Worm (Caenorhabditis elegans) whole organism, young adult: Measurements from ENCODE around the gene Y39G8B.7.

ENCODE experiments used
- B0019.2 ChIP-seq: fragments of 200-800 bp; sonication (Bioruptor generic); conservative IDR thresholded peaks from 2 replicates; pipeline ENCODE4 v1.3.6; 2022; ENCODE audit warnings: missing genetic modification reagents, missing genetic modification characterization, missing compliant biosample characterization
- B0261.1 ChIP-seq: sonication (generic microtip); optimal IDR thresholded peaks from 2 replicates; lab custom pipeline; 2016; ENCODE audit warnings: mild to moderate bottlenecking, missing genetic modification characterization, moderate library complexity, missing compliant biosample characterization
- D2030.7 ChIP-seq: fragments of 200-800 bp; sonication (Bioruptor generic); IDR thresholded peaks from 2 replicates; pipeline ENCODE4 v1.3.6; 2022; ENCODE audit warnings: missing genetic modification reagents, missing genetic modification characterization, missing compliant biosample characterization
- F33H1.4 ChIP-seq: fragments of 200-800 bp; sonication (Bioruptor generic); IDR thresholded peaks from 2 replicates; pipeline ENCODE4 v1.3.6; 2022; ENCODE audit warnings: missing genetic modification reagents, missing genetic modification characterization, missing compliant biosample characterization
- F37B4.10 ChIP-seq: fragments of 200-800 bp; sonication (Bioruptor generic); IDR thresholded peaks from 2 replicates; pipeline ENCODE4 v1.3.6; 2022; ENCODE audit warnings: missing genetic modification characterization, missing compliant biosample characterization
- F39B2.1 ChIP-seq: fragments of 200-800 bp; sonication (Bioruptor generic); IDR thresholded peaks from 2 replicates; pipeline ENCODE4 v1.3.6; 2022; ENCODE audit warnings: missing genetic modification reagents, missing genetic modification characterization, missing compliant biosample characterization
- F49E8.2 ChIP-seq: sonication (generic microtip); optimal IDR thresholded peaks from 3 replicates; lab custom pipeline; 2017; ENCODE audit warnings: missing genetic modification characterization, mild to moderate bottlenecking, missing compliant biosample characterization, antibody characterized with exemption, moderate library complexity; ENCODE audit not compliant: insufficient read depth
- F52B5.7 ChIP-seq: sonication (generic microtip); optimal IDR thresholded peaks from 2 replicates; lab custom pipeline; 2016; ENCODE audit warnings: mild to moderate bottlenecking, missing genetic modification characterization, missing compliant biosample characterization
- T07F8.4 ChIP-seq: sonication (generic microtip); optimal IDR thresholded peaks from 2 replicates; lab custom pipeline; 2016; ENCODE audit warnings: mild to moderate bottlenecking, missing genetic modification characterization, moderate library complexity, missing compliant biosample characterization
- Y56A3A.18 ChIP-seq: fragments of 200-800 bp; sonication (Bioruptor generic); IDR thresholded peaks from 2 replicates; pipeline ENCODE4 v1.3.6; 2022; ENCODE audit warnings: missing genetic modification reagents, missing genetic modification characterization, missing compliant biosample characterization
- Y95B8A.8 ChIP-seq: fragments of 200-800 bp; sonication (Bioruptor generic); IDR thresholded peaks from 2 replicates; pipeline ENCODE4 v1.3.6; 2022; ENCODE audit warnings: missing genetic modification reagents, missing genetic modification characterization, missing compliant biosample characterization
- ZK185.1 ChIP-seq: sonication (generic microtip); optimal IDR thresholded peaks from 2 replicates; lab custom pipeline; 2016; ENCODE audit warnings: mild to moderate bottlenecking, missing genetic modification characterization, missing compliant biosample characterization; ENCODE audit not compliant: poor library complexity, severe bottlenecking
- aptf-2 ChIP-seq: fragments of 200-800 bp; sonication (Bioruptor generic); conservative IDR thresholded peaks from 2 replicates; pipeline ENCODE4 v1.3.6; 2022; ENCODE audit warnings: missing genetic modification reagents, missing genetic modification characterization, missing compliant biosample characterization
- attf-5 ChIP-seq: fragments of 200-800 bp; sonication (Bioruptor generic); optimal IDR thresholded peaks from 2 replicates; lab custom pipeline; 2018; ENCODE audit warnings: mild to moderate bottlenecking, missing genetic modification characterization, missing compliant biosample characterization
- attf-6 ChIP-seq: fragments of 200-800 bp; sonication (Bioruptor generic); IDR thresholded peaks from 2 replicates; pipeline ENCODE4 v1.3.6; 2022; ENCODE audit warnings: missing genetic modification reagents, missing genetic modification characterization, missing compliant biosample characterization
- bed-1 ChIP-seq: fragments of 200-800 bp; sonication (Bioruptor generic); IDR thresholded peaks from 2 replicates; pipeline ENCODE4 v1.3.6; 2022; ENCODE audit warnings: missing genetic modification reagents, missing genetic modification characterization, missing compliant biosample characterization
- cebp-1 ChIP-seq, 2 experiments: fragments of 200-800 bp in 1 of 2; sonication (Bioruptor generic) in 1 of 2; sonication (generic microtip) in 1 of 2; IDR thresholded peaks in 1 of 2; optimal IDR thresholded peaks in 1 of 2; 2 replicates each; pipeline versions ENCODE4 v1.3.6 to Lab custom; 2017 to 2022; ENCODE audit warnings: missing compliant biosample characterization in 2 of 2, missing genetic modification characterization in 2 of 2, mild to moderate bottlenecking in 1 of 2, missing genetic modification reagents in 1 of 2, moderate library complexity in 1 of 2
- cebp-2 ChIP-seq: fragments of 200-800 bp; sonication (Bioruptor generic); IDR thresholded peaks from 2 replicates; pipeline ENCODE4 v1.3.6; 2022; ENCODE audit warnings: missing genetic modification characterization, missing compliant biosample characterization
- ceh-40 ChIP-seq: fragments of 200-800 bp; sonication (Bioruptor generic); IDR thresholded peaks from 2 replicates; pipeline ENCODE4 v1.3.6; 2022; ENCODE audit warnings: missing genetic modification characterization, missing compliant biosample characterization
- ceh-58 ChIP-seq: fragments of 200-800 bp; sonication (Bioruptor generic); IDR thresholded peaks from 2 replicates; pipeline ENCODE4 v1.3.6; 2022; ENCODE audit warnings: missing genetic modification characterization, missing compliant biosample characterization
- ceh-91 ChIP-seq: fragments of 200-800 bp; sonication (Bioruptor generic); IDR thresholded peaks from 2 replicates; pipeline ENCODE4 v1.3.6; 2022; ENCODE audit warnings: missing genetic modification reagents, missing genetic modification characterization, missing compliant biosample characterization
- die-1 ChIP-seq: sonication (generic microtip); optimal IDR thresholded peaks from 2 replicates; lab custom pipeline; 2016; ENCODE audit warnings: missing genotype, mild to moderate bottlenecking, missing genetic modification characterization, missing compliant biosample characterization
- efl-1 ChIP-seq: fragments of 150-350 bp; optimal IDR thresholded peaks from 2 replicates; lab custom pipeline; 2014; ENCODE audit warnings: missing biosample characterization, missing genetic modification reagents, missing genetic modification characterization
- fkh-3 ChIP-seq: sonication (generic microtip); optimal IDR thresholded peaks from 2 replicates; lab custom pipeline; 2016; ENCODE audit warnings: mild to moderate bottlenecking, missing genetic modification characterization, missing compliant biosample characterization
- gei-17 ChIP-seq: fragments of 200-800 bp; sonication (Bioruptor generic); optimal IDR thresholded peaks from 2 replicates; lab custom pipeline; 2018; ENCODE audit warnings: mild to moderate bottlenecking, missing genetic modification characterization, missing compliant biosample characterization
- him-1 ChIP-seq: sonication (generic microtip); optimal IDR thresholded peaks from 2 replicates; lab custom pipeline; 2016; ENCODE audit warnings: missing genotype, missing genetic modification reagents, missing genetic modification characterization, missing compliant biosample characterization
- hlh-12 ChIP-seq: sonication (generic microtip); optimal IDR thresholded peaks from 2 replicates; lab custom pipeline; 2016; ENCODE audit warnings: missing genetic modification characterization, missing compliant biosample characterization
- hmg-1.2 ChIP-seq: fragments of 200-800 bp; sonication (Bioruptor generic); IDR thresholded peaks from 2 replicates; pipeline ENCODE4 v1.3.6; 2022; ENCODE audit warnings: missing genetic modification reagents, missing genetic modification characterization, missing compliant biosample characterization
- let-607 ChIP-seq, 2 experiments: fragments of 200-800 bp in 1 of 2; sonication (Bioruptor generic) in 1 of 2; sonication (generic microtip) in 1 of 2; optimal IDR thresholded peaks; 2 replicates each; lab custom pipeline; 2016 to 2018; ENCODE audit warnings: mild to moderate bottlenecking in 2 of 2, missing compliant biosample characterization in 2 of 2, missing genetic modification characterization in 2 of 2, moderate library complexity in 2 of 2, missing genotype in 1 of 2
- lin-35 ChIP-seq, 3 experiments: fragments of 150-350 bp in 2 of 3; sonication (generic microtip) in 1 of 3; optimal IDR thresholded peaks; 2 replicates each; lab custom pipeline; 2014 to 2018; ENCODE audit warnings: missing biosample characterization in 3 of 3, missing genetic modification characterization in 3 of 3, missing genetic modification reagents in 3 of 3
- lir-1 ChIP-seq: fragments of 200-800 bp; sonication (Bioruptor generic); conservative IDR thresholded peaks from 2 replicates; pipeline ENCODE4 v1.3.6; 2022; ENCODE audit warnings: missing genetic modification reagents, missing genetic modification characterization, missing compliant biosample characterization
- lsy-27 ChIP-seq: sonication (generic microtip); optimal IDR thresholded peaks from 2 replicates; lab custom pipeline; 2017; ENCODE audit warnings: missing genetic modification characterization, mild to moderate bottlenecking, missing compliant biosample characterization, antibody characterized with exemption, missing genotype, borderline replicate concordance; ENCODE audit not compliant: insufficient read depth
- madf-8 ChIP-seq: fragments of 200-800 bp; sonication (Bioruptor generic); conservative IDR thresholded peaks from 2 replicates; pipeline ENCODE4 v1.3.6; 2022; ENCODE audit warnings: missing genetic modification reagents, missing genetic modification characterization, missing compliant biosample characterization
- mxl-1 ChIP-seq: sonication (generic microtip); optimal IDR thresholded peaks from 2 replicates; lab custom pipeline; 2016; ENCODE audit warnings: missing genetic modification characterization, missing compliant biosample characterization
- nfya-2 ChIP-seq: fragments of 200-800 bp; sonication (Bioruptor generic); IDR thresholded peaks from 2 replicates; pipeline ENCODE4 v1.3.6; 2022; ENCODE audit warnings: missing genetic modification reagents, missing genetic modification characterization, missing compliant biosample characterization
- nhr-27 ChIP-seq: fragments of 200-800 bp; sonication (Bioruptor generic); optimal IDR thresholded peaks from 2 replicates; lab custom pipeline; 2018; ENCODE audit warnings: mild to moderate bottlenecking, missing genetic modification characterization, moderate library complexity, missing compliant biosample characterization
- nhr-90 ChIP-seq: sonication (generic microtip); optimal IDR thresholded peaks from 2 replicates; lab custom pipeline; 2016; ENCODE audit warnings: missing genotype, mild to moderate bottlenecking, missing genetic modification characterization, missing compliant biosample characterization
- pbrm-1 ChIP-seq: fragments of 200-800 bp; sonication (Bioruptor generic); IDR thresholded peaks from 2 replicates; pipeline ENCODE4 v1.3.6; 2022; ENCODE audit warnings: missing genetic modification reagents, missing genetic modification characterization, missing compliant biosample characterization
- pha-4 ChIP-seq: fragments of 150-350 bp; sonication (generic microtip); optimal IDR thresholded peaks from 2 replicates; lab custom pipeline; 2014; ENCODE audit warnings: missing biosample characterization, missing genetic modification reagents, missing genetic modification characterization
- rcor-1 ChIP-seq: fragments of 200-800 bp; sonication (Bioruptor generic); IDR thresholded peaks from 2 replicates; pipeline ENCODE4 v1.3.6; 2022; ENCODE audit warnings: missing genetic modification reagents, missing genetic modification characterization, missing compliant biosample characterization
- rpc-1 ChIP-seq, 2 experiments: fragments of 150-350 bp in 1 of 2; sonication (generic microtip) in 1 of 2; optimal IDR thresholded peaks; 2 replicates each; lab custom pipeline; 2014 to 2018; ENCODE audit warnings: missing biosample characterization in 1 of 2, missing genetic modification characterization in 1 of 2, missing genetic modification reagents in 1 of 2, missing genotype in 1 of 2
- sea-2 ChIP-seq: fragments of 200-800 bp; sonication (Bioruptor generic); IDR thresholded peaks from 2 replicates; pipeline ENCODE4 v1.3.6; 2022; ENCODE audit warnings: missing genetic modification characterization, missing compliant biosample characterization
- snpc-1.3 ChIP-seq: sonication (generic microtip); optimal IDR thresholded peaks from 2 replicates; lab custom pipeline; 2017; ENCODE audit warnings: missing genetic modification characterization, mild to moderate bottlenecking, missing compliant biosample characterization, antibody characterized with exemption, moderate library complexity, missing genotype, missing genetic modification reagents; ENCODE audit not compliant: insufficient read depth
- sptf-2 ChIP-seq: fragments of 200-800 bp; sonication (Bioruptor generic); optimal IDR thresholded peaks from 2 replicates; lab custom pipeline; 2018; ENCODE audit warnings: mild to moderate bottlenecking, missing genetic modification characterization, missing compliant biosample characterization
- tbp1 ChIP-seq: fragments of 200-800 bp; sonication (Bioruptor generic); optimal IDR thresholded peaks from 2 replicates; lab custom pipeline; 2018; ENCODE audit warnings: mild to moderate bottlenecking, missing genetic modification characterization, missing compliant biosample characterization
- unc-62 ChIP-seq: fragments of 150-350 bp; optimal IDR thresholded peaks from 2 replicates; lab custom pipeline; 2014; ENCODE audit warnings: missing biosample characterization, missing genetic modification reagents, missing genetic modification characterization
- ztf-26 ChIP-seq: sonication (generic microtip); optimal IDR thresholded peaks from 2 replicates; lab custom pipeline; 2017; ENCODE audit warnings: missing genetic modification characterization, missing compliant biosample characterization

Y39G8B.7 gene

ce11 chrII:14018192-14018591 lies 23.4 kb upstream of the Y39G8B.7 start (continued):
- TF ChIP-seq sptf-2 (GFP tag; lab: Kevin White, UChicago) (peak; percentile 46), cebp-1 (GFP tag; IDR thresholded peaks at IDR 0.05; lab: Robert Waterston, UW) (no peak), cebp-1 (tag; optimal IDR thresholded peaks at IDR 0.05; lab: Kevin White, UChicago) (peak; percentile 73), efl-1 (GFP tag; lab: Kevin White, UChicago) (peak; percentile 44), mxl-1 (no peak), F39B2.1 (GFP tag; lab: Robert Waterston, UW) (no peak), ztf-26 (tag; lab: Kevin White, UChicago) (peak; percentile 81), T07F8.4 (tag; lab: Kevin White, UChicago) (peak; percentile 39), aptf-2 (GFP tag; lab: Robert Waterston, UW) (no peak), ZK185.1 (tag; lab: Kevin White, UChicago) (peak; percentile 39), F49E8.2 (tag; lab: Kevin White, UChicago) (peak; percentile 88), nhr-27 (tag; lab: Kevin White, UChicago) (peak; percentile 70), die-1 (no peak), hmg-1.2 (GFP tag; lab: Robert Waterston, UW) (peak; percentile 100), B0261.1 (tag; lab: Kevin White, UChicago) (peak; percentile 36), pbrm-1 (GFP tag; lab: Robert Waterston, UW) (peak; percentile 97), ceh-58 (no peak), rpc-1 (optimal IDR thresholded peaks at IDR 0.05; lab: Kevin White, UChicago) (no peak), rpc-1 (tag; optimal IDR thresholded peaks at IDR 0.05; lab: Kevin White, UChicago) (peak; percentile 10), nhr-90 (no peak), let-607 (tag; optimal IDR thresholded peaks at IDR 0.05; lab: Kevin White, UChicago) (peak; percentile 29 to 58), pha-4 (tag; lab: Kevin White, UChicago) (peak; percentile 18), fkh-3 (tag; lab: Kevin White, UChicago) (peak; percentile 28), him-1 (peak; percentile 97), lin-35 (GFP tag; optimal IDR thresholded peaks at IDR 0.05; lab: Kevin White, UChicago) (peak in 2 of 3 experiments; percentile 18 to 75), hlh-12 (tag; lab: Kevin White, UChicago) (peak; percentile 5), Y95B8A.8 (GFP tag; lab: Robert Waterston, UW) (peak; percentile 10; the same call in 1 of the 2 replicates), F52B5.7 (tag; lab: Kevin White, UChicago) (peak; percentile 72), attf-5 (GFP tag; lab: Kevin White, UChicago) (peak; percentile 12), F37B4.10 (GFP tag; lab: Robert Waterston, UW) (no peak), ceh-40 (no peak), gei-17 (GFP tag; lab: Kevin White, UChicago) (peak; percentile 81), madf-8 (peak; percentile 63), cebp-2 (no peak), D2030.7 (GFP tag; lab: Robert Waterston, UW) (peak; percentile 96), tbp1 (GFP tag; lab: Kevin White, UChicago) (peak; percentile 83), snpc-1.3 (peak; percentile 97), F33H1.4 (GFP tag; lab: Robert Waterston, UW) (peak; percentile 71), lir-1 (GFP tag; lab: Robert Waterston, UW) (no peak), Y56A3A.18 (GFP tag; lab: Robert Waterston, UW) (peak; percentile 93), bed-1 (GFP tag; lab: Robert Waterston, UW) (no peak), sea-2 (GFP tag; lab: Robert Waterston, UW) (no peak), unc-62 (GFP tag; lab: Kevin White, UChicago) (no peak), attf-6 (GFP tag; lab: Robert Waterston, UW) (peak; percentile 96), lsy-27 (tag; lab: Kevin White, UChicago) (peak; percentile 1), B0019.2 (GFP tag; lab: Robert Waterston, UW) (no peak), ceh-91 (GFP tag; lab: Robert Waterston, UW) (0 out of 2 replicates have a peak, but pooled peaks have one; percentile 25), rcor-1 (GFP tag; lab: Robert Waterston, UW) (peak; percentile 89), nfya-2 (GFP tag; lab: Robert Waterston, UW) (no peak)
